Worm (Caenorhabditis elegans): ENCODE measurements around the gene pepm-1.

The pepm-1 gene

ce11 chrV:14354258-14354877, 25.5 kb downstream of the pepm-1 start, which contains the start of gene Y49A3A.3:
Gene Y49A3A.3 (plus strand): TSS chrV:14354410.
- TF ChIP-seq hsf-1 (GFP tag; IDR thresholded peaks at IDR 0.05) = peak; percentile 17; the same call in 1 of the 2 replicates
- TF ChIP-seq madf-8 (GFP tag; conservative IDR thresholded peaks at IDR 0.05) = no peak
- peak; percentile 34 for TF ChIP-seq madf-10 (tag; optimal IDR thresholded peaks at IDR 0.05)
- peak; percentile 90 for TF ChIP-seq ekl-4 (GFP tag; IDR thresholded peaks at IDR 0.05)
- no peak for TF ChIP-seq Y67H2A.10 (GFP tag; conservative IDR thresholded peaks at IDR 0.05)
- TF ChIP-seq ama-1 (optimal IDR thresholded peaks at IDR 0.05) = peak; percentile 76
- TF ChIP-seq ama-1 (GFP tag; optimal IDR thresholded peaks at IDR 0.05) = peak in 1 of 2 experiments; percentile 80
- TF ChIP-seq zfh-2 (GFP tag; conservative IDR thresholded peaks at IDR 0.05) = no peak
- no peak for TF ChIP-seq nhr-179 (tag; optimal IDR thresholded peaks at IDR 0.05)
- TF ChIP-seq mel-28 (tag; optimal IDR thresholded peaks at IDR 0.05; ENCODE audit: borderline replicate concordance) = peak; percentile 46
- TF ChIP-seq nfyb-1 (GFP tag; IDR thresholded peaks at IDR 0.05) = peak; percentile 78
- TF ChIP-seq lin-35 (GFP tag; optimal IDR thresholded peaks at IDR 0.05) = peak in 1 of 3 experiments; percentile 23
- peak; percentile 23; the same call in 1 of the 2 replicates for TF ChIP-seq hmg-1.2 (GFP tag; IDR thresholded peaks at IDR 0.05)
- TF ChIP-seq chd-7 (tag; optimal IDR thresholded peaks at IDR 0.05) = peak; percentile 91
- no peak for TF ChIP-seq B0261.1 (tag; optimal IDR thresholded peaks at IDR 0.05)
- TF ChIP-seq efl-1 (GFP tag; optimal IDR thresholded peaks at IDR 0.05) = no peak
- no peak for TF ChIP-seq attf-3 (GFP tag; conservative IDR thresholded peaks at IDR 0.05)
- TF ChIP-seq lir-1 (GFP tag; conservative IDR thresholded peaks at IDR 0.05) = no peak
- 0 out of 2 replicates have a peak, but pooled peaks have one; percentile 78 for TF ChIP-seq Y53G8AR.9 (GFP tag; conservative IDR thresholded peaks at IDR 0.05)
- 0 out of 2 replicates have a peak, but pooled peaks have one; percentile 60 for TF ChIP-seq cebp-2 (GFP tag; IDR thresholded peaks at IDR 0.05)
- 0 out of 2 replicates have a peak, but pooled peaks have one; percentile 22 for TF ChIP-seq nfya-2 (GFP tag; IDR thresholded peaks at IDR 0.05)
- no peak for TF ChIP-seq cebp-1 (GFP tag; IDR thresholded peaks at IDR 0.05)
- peak; percentile 70 for TF ChIP-seq cebp-1 (tag; optimal IDR thresholded peaks at IDR 0.05)
- 0 out of 2 replicates have a peak, but pooled peaks have one; percentile 25 for TF ChIP-seq madf-3 (GFP tag; IDR thresholded peaks at IDR 0.05)
- peak; percentile 43 for TF ChIP-seq lin-54 (GFP tag; optimal IDR thresholded peaks at IDR 0.05)
- peak; percentile 25 for TF ChIP-seq nhr-80 (tag; optimal IDR thresholded peaks at IDR 0.05)
- no peak for TF ChIP-seq snpc-1.3 (tag; optimal IDR thresholded peaks at IDR 0.05; ENCODE audit: insufficient read depth)
- TF ChIP-seq lsy-27 (tag; optimal IDR thresholded peaks at IDR 0.05; ENCODE audit: borderline replicate concordance, insufficient read depth) = no peak
- TF ChIP-seq rec-8 (tag; optimal IDR thresholded peaks at IDR 0.05) = no peak
- no peak for TF ChIP-seq F57A8.1 (GFP tag; optimal IDR thresholded peaks at IDR 0.05)
- no peak for TF ChIP-seq hlh-12 (tag; optimal IDR thresholded peaks at IDR 0.05)
- TF ChIP-seq Y95B8A.8 (GFP tag; IDR thresholded peaks at IDR 0.05) = peak; percentile 5; the same call in 1 of the 2 replicates
- TF ChIP-seq K12H6.12 (tag; optimal IDR thresholded peaks at IDR 0.05) = no peak
- no peak for TF ChIP-seq egl-18 (GFP tag; IDR thresholded peaks at IDR 0.05)
- TF ChIP-seq akir-1 (GFP tag; optimal IDR thresholded peaks at IDR 0.05) = peak; percentile 13
- no peak for TF ChIP-seq F37B4.10 (GFP tag; IDR thresholded peaks at IDR 0.05)
- TF ChIP-seq ceh-91 (GFP tag; IDR thresholded peaks at IDR 0.05) = no peak
- TF ChIP-seq tbx-9 (tag; optimal IDR thresholded peaks at IDR 0.05; ENCODE audit: borderline replicate concordance) = no peak
- TF ChIP-seq ceh-40 (GFP tag; IDR thresholded peaks at IDR 0.05) = no peak
- TF ChIP-seq F10E7.11 (tag; optimal IDR thresholded peaks at IDR 0.05) = peak; percentile 48
- TF ChIP-seq fkh-3 (tag; optimal IDR thresholded peaks at IDR 0.05) = peak; percentile 63
- peak; percentile 54 for TF ChIP-seq tbp1 (GFP tag; optimal IDR thresholded peaks at IDR 0.05)
- TF ChIP-seq lin-40 (tag; optimal IDR thresholded peaks at IDR 0.05) = peak; percentile 82
- peak; percentile 15 for TF ChIP-seq snpc-1.1 (tag; optimal IDR thresholded peaks at IDR 0.05; ENCODE audit: insufficient read depth)
- no peak for TF ChIP-seq F23B12.7 (tag; optimal IDR thresholded peaks at IDR 0.05; ENCODE audit: insufficient read depth)
- no peak for TF ChIP-seq ztf-6 (GFP tag; IDR thresholded peaks at IDR 0.05)
- TF ChIP-seq ceh-27 (GFP tag; optimal IDR thresholded peaks at IDR 0.05) = no peak
